Worm (Caenorhabditis elegans) whole organism, late embryonic: ENCODE measurements around the gene lelo-2.
"Not testable (repeated sequence)": the region's sequence is repeated elsewhere in the genome, so short reads cannot be mapped to it uniquely, and the experiment has no call there.

Experiments used
- ahr-1 ChIP-seq: sonication (generic microtip); optimal IDR thresholded peaks from 2 replicates; lab custom pipeline; 2016; ENCODE audit warnings: missing genetic modification characterization, missing compliant biosample characterization
- ama-1 ChIP-seq: fragments of 150-350 bp; optimal IDR thresholded peaks from 2 replicates; lab custom pipeline; 2014
- fax-1 ChIP-seq: sonication (generic microtip); optimal IDR thresholded peaks from 2 replicates; lab custom pipeline; 2016; ENCODE audit warnings: missing genotype, missing genetic modification characterization, missing compliant biosample characterization
- fkh-10 ChIP-seq: fragments of 150-350 bp; optimal IDR thresholded peaks from 2 replicates; lab custom pipeline; 2014; ENCODE audit warnings: missing biosample characterization, missing genetic modification reagents, missing genetic modification characterization
- nhr-11 ChIP-seq: fragments of 150-350 bp; optimal IDR thresholded peaks from 2 replicates; lab custom pipeline; 2014; ENCODE audit warnings: missing biosample characterization, missing genetic modification characterization
- pag-3 ChIP-seq: sonication (generic microtip); optimal IDR thresholded peaks from 2 replicates; lab custom pipeline; 2016; ENCODE audit warnings: missing compliant biosample characterization, missing genetic modification characterization, borderline replicate concordance
- pha-4 ChIP-seq: fragments of 150-350 bp; optimal IDR thresholded peaks from 2 replicates; lab custom pipeline; 2018; ENCODE audit warnings: missing biosample characterization, missing genetic modification reagents, missing genetic modification characterization
- pqm-1 ChIP-seq: sonication (generic microtip); optimal IDR thresholded peaks from 2 replicates; lab custom pipeline; 2016; ENCODE audit warnings: missing genetic modification characterization, missing compliant biosample characterization
- sox-4 ChIP-seq: sonication (generic microtip); optimal IDR thresholded peaks from 2 replicates; lab custom pipeline; 2017; ENCODE audit warnings: mild to moderate bottlenecking, missing genetic modification characterization, inconsistent platforms, missing compliant biosample characterization

- TF ChIP-seq pag-3; pha-4; ama-1 (lab: Kevin White, UChicago); pqm-1; nhr-11 (tag; lab: Kevin White, UChicago); fkh-10 (GFP tag; lab: Kevin White, UChicago); fax-1 (tag; lab: Kevin White, UChicago); ahr-1; sox-4 (tag; lab: Kevin White, UChicago): not testable (repeated sequence)
Measured at ce11 chrIII:1375491-1375890, 51.5 kb downstream of the lelo-2 start, which contains the start of gene Y82E9BR.10.
